Worm (Caenorhabditis elegans) whole organism, mixed stage, embryonic: ENCODE measurements around the gene F35D11.3.

Experiments used
- bed-3 ChIP-seq: fragments of 200-800 bp; sonication (Bioruptor generic); optimal IDR thresholded peaks from 3 replicates; lab custom pipeline; 2018; ENCODE audit warnings: mild to moderate bottlenecking, missing genetic modification characterization, moderate library complexity, missing compliant biosample characterization
- blmp-1 ChIP-seq: fragments of 150-350 bp; optimal IDR thresholded peaks from 2 replicates; lab custom pipeline; 2014; ENCODE audit warnings: missing biosample characterization, missing genetic modification characterization
- ceh-83 ChIP-seq: fragments of 200-800 bp; sonication (Bioruptor generic); optimal IDR thresholded peaks from 2 replicates; lab custom pipeline; 2018; ENCODE audit warnings: mild to moderate bottlenecking, missing genetic modification characterization, missing compliant biosample characterization
- flh-1 ChIP-seq: fragments of 200-800 bp; sonication (Bioruptor generic); optimal IDR thresholded peaks from 2 replicates; lab custom pipeline; 2018; ENCODE audit warnings: mild to moderate bottlenecking, missing genetic modification characterization, moderate library complexity, missing compliant biosample characterization
- hlh-1 ChIP-seq: fragments of 150-350 bp; optimal IDR thresholded peaks from 2 replicates; lab custom pipeline; 2014; ENCODE audit warnings: missing biosample characterization, missing genetic modification reagents, missing genetic modification characterization
- lin-13 ChIP-seq: fragments of 150-350 bp; optimal IDR thresholded peaks from 2 replicates; lab custom pipeline; 2014; ENCODE audit warnings: missing biosample characterization, missing genetic modification characterization
- mep-1 ChIP-seq: fragments of 150-350 bp; optimal IDR thresholded peaks from 2 replicates; lab custom pipeline; 2017; ENCODE audit warnings: missing biosample characterization, missing genetic modification reagents, missing genetic modification characterization, inconsistent platforms
- snpc-4 ChIP-seq: fragments of 150-350 bp; optimal IDR thresholded peaks from 2 replicates; lab custom pipeline; 2014; ENCODE audit warnings: missing biosample characterization, missing genetic modification characterization
- sptf-1 ChIP-seq: sonication (generic microtip); optimal IDR thresholded peaks from 2 replicates; lab custom pipeline; 2017; ENCODE audit warnings: mild to moderate bottlenecking, missing genetic modification characterization, moderate library complexity, missing compliant biosample characterization
- tbx-8 ChIP-seq: fragments of 200-800 bp; sonication (Bioruptor generic); optimal IDR thresholded peaks from 2 replicates; lab custom pipeline; 2018; ENCODE audit warnings: mild to moderate bottlenecking, missing genetic modification characterization, moderate library complexity, missing compliant biosample characterization
- unc-120 ChIP-seq: sonication (generic microtip); optimal IDR thresholded peaks from 2 replicates; lab custom pipeline; 2017; ENCODE audit warnings: missing genetic modification characterization, missing compliant biosample characterization; ENCODE audit not compliant: poor library complexity, severe bottlenecking
- unc-62 ChIP-seq: fragments of 150-350 bp; optimal IDR thresholded peaks from 2 replicates; lab custom pipeline; 2014; ENCODE audit warnings: missing biosample characterization, missing genetic modification reagents, missing genetic modification characterization
- ztf-11 ChIP-seq: fragments of 150-350 bp; optimal IDR thresholded peaks from 2 replicates; lab custom pipeline; 2014; ENCODE audit warnings: missing biosample characterization, missing genetic modification characterization

DNA sequence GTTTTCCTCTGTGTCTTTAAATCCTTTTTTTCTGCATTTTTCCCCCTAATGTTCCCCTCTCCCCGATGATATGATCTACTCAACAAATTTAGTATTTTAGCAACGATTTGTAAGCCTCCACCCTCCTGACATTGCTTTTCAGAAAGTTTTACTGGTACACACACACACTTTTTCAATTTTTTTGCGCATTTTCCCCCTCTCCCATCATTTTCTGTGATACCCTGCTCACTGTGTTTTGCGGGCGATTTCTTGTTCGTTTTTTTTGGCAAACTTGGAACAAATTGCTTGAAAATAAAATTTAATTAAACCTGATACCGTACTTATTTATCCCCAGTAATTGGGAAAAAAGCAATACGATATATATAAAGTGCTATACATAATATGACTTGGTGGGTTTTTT lies 17.5 kb upstream of the F35D11.3 start:
- TF ChIP-seq bed-3 (GFP tag; lab: Kevin White, UChicago) (no peak), mep-1 (tag; lab: Kevin White, UChicago) (no peak), ceh-83 (GFP tag; lab: Kevin White, UChicago) (no peak), blmp-1 (no peak), unc-62 (GFP tag; lab: Kevin White, UChicago) (no peak), lin-13 (tag; lab: Kevin White, UChicago) (no peak), snpc-4 (no peak), unc-120 (tag; lab: Kevin White, UChicago) (no peak), ztf-11 (tag; lab: Kevin White, UChicago) (no peak), hlh-1 (tag; lab: Kevin White, UChicago) (no peak), sptf-1 (no peak), tbx-8 (no peak), flh-1 (GFP tag; lab: Kevin White, UChicago) (no peak)
